Fruit fly (Drosophila melanogaster) whole organism, embryonic: ENCODE data around the gene His3.3B.

Experiments
- ATbp ChIP-seq: fragments of 200-800 bp; sonication (Bioruptor generic); optimal IDR thresholded peaks from 2 replicates; lab custom pipeline; 2017; ENCODE audit warnings: missing biosample characterization, mild to moderate bottlenecking, missing genetic modification characterization, missing genetic modification reagents
- CG1024 ChIP-seq: fragments of 200-800 bp; sonication (Bioruptor generic); IDR thresholded peaks from 2 replicates; pipeline ENCODE4 v1.3.6; 2022; ENCODE audit warnings: missing biosample characterization, missing genetic modification characterization
- CG12769 ChIP-seq: fragments of 200-800 bp; sonication (Bioruptor generic); optimal IDR thresholded peaks from 2 replicates; lab custom pipeline; 2019; ENCODE audit warnings: missing biosample characterization, mild to moderate bottlenecking, missing genetic modification characterization, moderate library complexity
- CG12942 ChIP-seq: fragments of 200-800 bp; sonication (Bioruptor generic); optimal IDR thresholded peaks from 3 replicates; lab custom pipeline; 2016; ENCODE audit warnings: missing biosample characterization, missing genetic modification characterization
- CG13287 ChIP-seq: fragments of 200-800 bp; sonication (Bioruptor generic); IDR thresholded peaks from 2 replicates; pipeline ENCODE4 v1.3.6; 2022; ENCODE audit warnings: missing biosample characterization, missing genetic modification characterization; ENCODE audit not compliant: partially characterized antibody
- CG13424 ChIP-seq: fragments of 200-800 bp; sonication (Bioruptor generic); optimal IDR thresholded peaks from 2 replicates; lab custom pipeline; 2019; ENCODE audit warnings: missing biosample characterization, mild to moderate bottlenecking, missing genetic modification characterization, moderate library complexity
- CG14667 ChIP-seq: fragments of 200-800 bp; sonication (Bioruptor generic); IDR thresholded peaks from 2 replicates; pipeline ENCODE4 v1.3.6; 2022; ENCODE audit warnings: missing biosample characterization, missing genetic modification characterization
- CG14965 ChIP-seq: fragments of 200-800 bp; sonication (Bioruptor generic); optimal IDR thresholded peaks from 2 replicates; lab custom pipeline; 2016; ENCODE audit warnings: missing biosample characterization, missing genetic modification characterization, borderline replicate concordance
- CG15696 ChIP-seq: fragments of 200-800 bp; sonication (Bioruptor generic); optimal IDR thresholded peaks from 2 replicates; lab custom pipeline; 2019; ENCODE audit warnings: missing biosample characterization, mild to moderate bottlenecking, missing genetic modification characterization, moderate library complexity
- CG1647 ChIP-seq: fragments of 200-800 bp; sonication (Bioruptor generic); optimal IDR thresholded peaks from 3 replicates; lab custom pipeline; 2016; ENCODE audit warnings: missing biosample characterization, missing genetic modification characterization
- CG16815 ChIP-seq: fragments of 200-800 bp; sonication (Bioruptor generic); optimal IDR thresholded peaks from 3 replicates; lab custom pipeline; 2017; ENCODE audit warnings: missing biosample characterization, mild to moderate bottlenecking, missing genetic modification characterization
- CG17829 ChIP-seq: fragments of 200-800 bp; optimal IDR thresholded peaks from 2 replicates; lab custom pipeline; 2019; ENCODE audit warnings: missing biosample characterization, mild to moderate bottlenecking, missing genetic modification characterization, moderate library complexity
- CG3281 ChIP-seq: fragments of 200-800 bp; sonication (Bioruptor generic); optimal IDR thresholded peaks from 3 replicates; lab custom pipeline; 2017; ENCODE audit warnings: missing biosample characterization, mild to moderate bottlenecking, missing genetic modification characterization
- CG4282 ChIP-seq: fragments of 200-800 bp; sonication (Bioruptor generic); optimal IDR thresholded peaks from 2 replicates; lab custom pipeline; 2016; ENCODE audit warnings: missing biosample characterization, missing genetic modification characterization
- CG4328 ChIP-seq: fragments of 200-800 bp; sonication (Bioruptor generic); optimal IDR thresholded peaks from 3 replicates; lab custom pipeline; 2017; ENCODE audit warnings: missing biosample characterization, missing genetic modification reagents, missing genetic modification characterization
- CG5180 ChIP-seq: fragments of 200-800 bp; sonication (Bioruptor generic); optimal IDR thresholded peaks from 3 replicates; lab custom pipeline; 2017; ENCODE audit warnings: missing biosample characterization, missing genetic modification characterization, mild to moderate bottlenecking, moderate library complexity, missing genetic modification reagents
- CG8290 ChIP-seq, 3 experiments: fragments of 200-800 bp; sonication (Bioruptor generic); optimal IDR thresholded peaks; 2 replicates each; lab custom pipeline; 2016 to 2019; ENCODE audit warnings: missing biosample characterization in 3 of 3, missing genetic modification characterization in 3 of 3, mild to moderate bottlenecking in 2 of 3, moderate library complexity in 1 of 3
- CG8388 ChIP-seq: fragments of 200-800 bp; sonication (Bioruptor generic); optimal IDR thresholded peaks from 2 replicates; lab custom pipeline; 2019; ENCODE audit warnings: missing biosample characterization, mild to moderate bottlenecking, missing genetic modification characterization, moderate library complexity
- D19A ChIP-seq: fragments of 200-800 bp; optimal IDR thresholded peaks from 3 replicates; lab custom pipeline; 2019; ENCODE audit warnings: missing biosample characterization, mild to moderate bottlenecking, missing genetic modification characterization, moderate library complexity
- Deaf1 ChIP-seq: fragments of 200-800 bp; optimal IDR thresholded peaks from 3 replicates; lab custom pipeline; 2019; ENCODE audit warnings: missing biosample characterization, mild to moderate bottlenecking, missing genetic modification characterization, moderate library complexity
- Dref ChIP-seq: fragments of 200-800 bp; sonication (Bioruptor generic); IDR thresholded peaks from 2 replicates; pipeline ENCODE4 v1.3.6; 2022; ENCODE audit warnings: missing biosample characterization, missing genetic modification characterization
- HHEX ChIP-seq: fragments of 200-800 bp; sonication (Bioruptor generic); optimal IDR thresholded peaks from 3 replicates; lab custom pipeline; 2017; ENCODE audit warnings: missing biosample characterization, mild to moderate bottlenecking, missing genetic modification characterization, missing genetic modification reagents
- HLHmδ ChIP-seq: fragments of 200-800 bp; sonication (Bioruptor generic); optimal IDR thresholded peaks from 2 replicates; lab custom pipeline; 2018; ENCODE audit warnings: missing biosample characterization, mild to moderate bottlenecking, missing genetic modification characterization, moderate library complexity
- Hey ChIP-seq: fragments of 200-800 bp; sonication (Bioruptor generic); optimal IDR thresholded peaks from 3 replicates; lab custom pipeline; 2018; ENCODE audit warnings: missing biosample characterization, mild to moderate bottlenecking, missing genetic modification characterization
- Hr78 ChIP-seq, 2 experiments: fragments of 200-800 bp in 1 of 2; fragments of >200 bp in 1 of 2; sonication (Bioruptor generic) in 1 of 2; optimal IDR thresholded peaks; 2 replicates each; lab custom pipeline; 2017 to 2019; ENCODE audit warnings: missing biosample characterization in 2 of 2, missing genetic modification characterization in 2 of 2, mild to moderate bottlenecking in 1 of 2, moderate library complexity in 1 of 2
- Kr ChIP-seq: fragments of 200-800 bp; sonication (Bioruptor generic); optimal IDR thresholded peaks from 2 replicates; lab custom pipeline; 2017; ENCODE audit warnings: missing biosample characterization, mild to moderate bottlenecking, missing genetic modification characterization
- Mes4 ChIP-seq: fragments of 200-800 bp; sonication (Bioruptor generic); optimal IDR thresholded peaks from 2 replicates; lab custom pipeline; 2016; ENCODE audit warnings: missing biosample characterization, missing genetic modification characterization
- Optix ChIP-seq: fragments of 200-800 bp; sonication (Bioruptor generic); IDR thresholded peaks from 3 replicates; pipeline ENCODE4 v1.3.6; 2022; ENCODE audit warnings: missing biosample characterization, missing genetic modification characterization
- Pdp1 ChIP-seq, 2 experiments: fragments of 200-800 bp; sonication (Bioruptor generic); optimal IDR thresholded peaks; 3 replicates each; lab custom pipeline; 2016; ENCODE audit warnings: missing biosample characterization in 2 of 2, missing genetic modification characterization in 2 of 2, mild to moderate bottlenecking in 1 of 2, moderate library complexity in 1 of 2
- Rfx ChIP-seq: fragments of 200-800 bp; sonication (Bioruptor generic); IDR thresholded peaks from 2 replicates; pipeline ENCODE4 v1.3.6; 2022; ENCODE audit warnings: missing biosample characterization, missing genetic modification characterization
- Tbp ChIP-seq: fragments of >200 bp; optimal IDR thresholded peaks from 2 replicates; lab custom pipeline; 2018; ENCODE audit warnings: missing biosample characterization, missing genetic modification characterization
- YL-1 ChIP-seq: fragments of 200-800 bp; sonication (Bioruptor generic); optimal IDR thresholded peaks from 3 replicates; lab custom pipeline; 2017; ENCODE audit warnings: missing biosample characterization, mild to moderate bottlenecking, missing genetic modification characterization
- abd-A ChIP-seq: fragments of 200-800 bp; sonication (Bioruptor generic); optimal IDR thresholded peaks from 3 replicates; lab custom pipeline; 2019; ENCODE audit warnings: missing biosample characterization, mild to moderate bottlenecking, missing genetic modification characterization, moderate library complexity
- al ChIP-seq: fragments of 200-800 bp; sonication (Bioruptor generic); IDR thresholded peaks from 2 replicates; pipeline ENCODE4 v1.3.6; 2022; ENCODE audit warnings: missing biosample characterization, missing genetic modification characterization
- ase ChIP-seq: fragments of 200-800 bp; sonication (Bioruptor generic); IDR thresholded peaks from 3 replicates; pipeline ENCODE4 v1.3.6; 2022; ENCODE audit warnings: missing biosample characterization, missing genetic modification characterization
- crp ChIP-seq, 2 experiments: fragments of 200-800 bp; sonication (Bioruptor generic); optimal IDR thresholded peaks; 2 replicates in 1 of 2; 3 replicates in 1 of 2; lab custom pipeline; 2017; ENCODE audit warnings: missing biosample characterization in 2 of 2, missing genetic modification characterization in 2 of 2, mild to moderate bottlenecking in 1 of 2, moderate library complexity in 1 of 2
- dmrt99B ChIP-seq: fragments of 200-800 bp; sonication (Bioruptor generic); optimal IDR thresholded peaks from 2 replicates; lab custom pipeline; 2018; ENCODE audit warnings: missing biosample characterization, mild to moderate bottlenecking, missing genetic modification characterization, moderate library complexity
- gcm ChIP-seq: fragments of 200-800 bp; sonication (Bioruptor generic); optimal IDR thresholded peaks from 2 replicates; lab custom pipeline; 2019; ENCODE audit warnings: missing biosample characterization, mild to moderate bottlenecking, missing genetic modification characterization, moderate library complexity
- gcm2 ChIP-seq: fragments of 200-800 bp; sonication (Bioruptor generic); optimal IDR thresholded peaks from 2 replicates; lab custom pipeline; 2016; ENCODE audit warnings: missing biosample characterization, missing genetic modification characterization
- lab ChIP-seq: fragments of 200-800 bp; sonication (Bioruptor generic); optimal IDR thresholded peaks from 3 replicates; lab custom pipeline; 2017; ENCODE audit warnings: missing biosample characterization, missing genetic modification characterization, mild to moderate bottlenecking, moderate library complexity, missing genetic modification reagents
- oc ChIP-seq: fragments of 200-800 bp; sonication (Bioruptor generic); optimal IDR thresholded peaks from 2 replicates; lab custom pipeline; 2018; ENCODE audit warnings: missing biosample characterization, mild to moderate bottlenecking, missing genetic modification characterization, moderate library complexity
- pho ChIP-seq: fragments of 200-800 bp; sonication (Bioruptor generic); optimal IDR thresholded peaks from 2 replicates; lab custom pipeline; 2016; ENCODE audit warnings: missing biosample characterization, missing genetic modification characterization
- prd ChIP-seq, 3 experiments: fragments of >200 bp in 2 of 3; fragments of 200-800 bp in 1 of 3; sonication (Bioruptor generic) in 1 of 3; optimal IDR thresholded peaks in 2 of 3; IDR thresholded peaks in 1 of 3; 2 replicates in 2 of 3; 3 replicates in 1 of 3; pipeline versions ENCODE4 v1.3.6 to Lab custom; 2017 to 2022; ENCODE audit warnings: missing biosample characterization in 1 of 3, missing genetic modification characterization in 1 of 3
- ro ChIP-seq: fragments of 200-800 bp; sonication (Bioruptor generic); IDR thresholded peaks from 2 replicates; pipeline ENCODE4 v1.3.6; 2022; ENCODE audit warnings: missing biosample characterization, missing genetic modification characterization
- sens-2 ChIP-seq: fragments of 200-800 bp; sonication (Bioruptor generic); IDR thresholded peaks from 2 replicates; pipeline ENCODE4 v1.3.6; 2022; ENCODE audit warnings: missing biosample characterization, missing genetic modification characterization
- slou ChIP-seq: fragments of 200-800 bp; sonication (Bioruptor generic); optimal IDR thresholded peaks from 3 replicates; lab custom pipeline; 2016; ENCODE audit warnings: missing biosample characterization, missing genetic modification characterization
- stwl ChIP-seq: fragments of 200-800 bp; sonication (Bioruptor generic); optimal IDR thresholded peaks from 3 replicates; lab custom pipeline; 2018; ENCODE audit warnings: missing biosample characterization, mild to moderate bottlenecking, missing genetic modification characterization, moderate library complexity
- vvl ChIP-seq: fragments of 200-800 bp; sonication (Bioruptor generic); IDR thresholded peaks from 2 replicates; pipeline ENCODE4 v1.3.6; 2022; ENCODE audit warnings: missing biosample characterization, missing genetic modification characterization

His3.3B gene

dm6 chrX:9141219-9141618 is 15.2 kb downstream of the His3.3B start (continued):
- TF ChIP-seq Dref (GFP tag; lab: Robert Waterston, UW): no peak
- no peak for TF ChIP-seq prd (optimal IDR thresholded peaks at IDR 0.05; lab: Kevin White, UChicago)
- peak; percentile 93 for TF ChIP-seq prd (GFP tag; IDR thresholded peaks at IDR 0.05; lab: Robert Waterston, UW)
- TF ChIP-seq Optix (GFP tag; lab: Robert Waterston, UW): peak; percentile 87
- peak; percentile 74 for TF ChIP-seq ATbp (GFP tag; lab: Kevin White, UChicago)
- peak; percentile 48 for TF ChIP-seq CG8388 (GFP tag; lab: Kevin White, UChicago)
- peak; percentile 49 for TF ChIP-seq CG12942 (GFP tag; lab: Kevin White, UChicago)
- peak; percentile 71 for TF ChIP-seq CG5180
- peak; percentile 82 for TF ChIP-seq ase (GFP tag; lab: Robert Waterston, UW)
- no peak for TF ChIP-seq abd-A (tag; lab: Kevin White, UChicago)
- TF ChIP-seq gcm (GFP tag; lab: Kevin White, UChicago): peak; percentile 66
- TF ChIP-seq CG17829: peak; percentile 70
- peak; percentile 38 for TF ChIP-seq pho (GFP tag; lab: Kevin White, UChicago)
- peak; percentile 90 for TF ChIP-seq vvl (GFP tag; lab: Robert Waterston, UW)
- TF ChIP-seq CG3281 (GFP tag; lab: Kevin White, UChicago): peak; percentile 62
- peak; percentile 54 for TF ChIP-seq gcm2 (GFP tag; lab: Kevin White, UChicago)
- TF ChIP-seq dmrt99B: no peak
- peak; percentile 55 for TF ChIP-seq al
- TF ChIP-seq Hr78 (GFP tag; optimal IDR thresholded peaks at IDR 0.05; lab: Kevin White, UChicago): no peak
- no peak for TF ChIP-seq YL-1 (GFP tag; lab: Kevin White, UChicago)
- TF ChIP-seq HLHmδ (GFP tag; lab: Kevin White, UChicago): no peak
- TF ChIP-seq Kr: no peak
- TF ChIP-seq CG15696: peak; percentile 82
- no peak for TF ChIP-seq CG12769 (tag; lab: Kevin White, UChicago)
- peak; percentile 61 for TF ChIP-seq oc (tag; lab: Kevin White, UChicago)
- TF ChIP-seq CG14965 (GFP tag; lab: Kevin White, UChicago): no peak
- no peak for TF ChIP-seq slou (GFP tag; lab: Kevin White, UChicago)
- TF ChIP-seq Mes4 (GFP tag; lab: Kevin White, UChicago): peak; percentile 25
- peak; percentile 80 for TF ChIP-seq ro
- no peak for TF ChIP-seq CG4282 (GFP tag; lab: Kevin White, UChicago)
- TF ChIP-seq Deaf1: peak; percentile 10
- peak; percentile 68 to 77 for TF ChIP-seq Pdp1 (GFP tag; optimal IDR thresholded peaks at IDR 0.05; lab: Kevin White, UChicago)
- no peak for TF ChIP-seq CG1647 (GFP tag; lab: Kevin White, UChicago)
- peak; percentile 6 for TF ChIP-seq stwl (tag; lab: Kevin White, UChicago)
- TF ChIP-seq Tbp: no peak
- TF ChIP-seq CG14667 (GFP tag; lab: Robert Waterston, UW): peak; percentile 88
- TF ChIP-seq CG16815 (GFP tag; lab: Kevin White, UChicago): peak; percentile 75
- peak in 1 of 2 experiments; percentile 22 for TF ChIP-seq crp (GFP tag; optimal IDR thresholded peaks at IDR 0.05; lab: Kevin White, UChicago)
- peak; percentile 50; the same call in 1 of the 2 replicates for TF ChIP-seq CG1024
- TF ChIP-seq CG13424 (tag; lab: Kevin White, UChicago): peak; percentile 74
- TF ChIP-seq sens-2 (GFP tag; lab: Robert Waterston, UW): peak; percentile 61; the same call in 1 of the 2 replicates
- TF ChIP-seq Hey (tag; lab: Kevin White, UChicago): peak; percentile 22
- peak; percentile 61 for TF ChIP-seq CG8290 (GFP tag; optimal IDR thresholded peaks at IDR 0.05; lab: Kevin White, UChicago)
- peak in 1 of 2 experiments; percentile 8 for TF ChIP-seq CG8290 (tag; optimal IDR thresholded peaks at IDR 0.05; lab: Kevin White, UChicago)
- no peak for TF ChIP-seq lab (GFP tag; lab: Kevin White, UChicago)
- peak; percentile 89 for TF ChIP-seq Rfx
- TF ChIP-seq HHEX (GFP tag; lab: Kevin White, UChicago): peak; percentile 75
- peak; percentile 71 for TF ChIP-seq D19A
- TF ChIP-seq CG4328 (GFP tag; lab: Kevin White, UChicago): peak; percentile 2
- TF ChIP-seq CG13287: no peak
